Fruit fly (Drosophila melanogaster) whole organism, embryonic: Measurements from ENCODE around the gene Nelf-E.

ENCODE experiments used
- Adf1 ChIP-seq: fragments of 200-800 bp; sonication (Bioruptor generic); IDR thresholded peaks from 2 replicates; pipeline ENCODE4 v1.3.6; 2022; ENCODE audit warnings: missing biosample characterization, missing genetic modification characterization
- Atf3 ChIP-seq: fragments of 200-800 bp; sonication (Bioruptor generic); optimal IDR thresholded peaks from 3 replicates; lab custom pipeline; 2016; ENCODE audit warnings: missing biosample characterization, missing genetic modification characterization
- CG10366 ChIP-seq: fragments of 200-800 bp; sonication (Bioruptor generic); IDR thresholded peaks from 2 replicates; pipeline ENCODE4 v1.3.6; 2022; ENCODE audit warnings: missing biosample characterization, missing genetic modification characterization
- CG11398 ChIP-seq: fragments of 200-800 bp; sonication (Bioruptor generic); optimal IDR thresholded peaks from 2 replicates; lab custom pipeline; 2016; ENCODE audit warnings: missing biosample characterization, missing genetic modification characterization
- CG13123 ChIP-seq: fragments of 200-800 bp; sonication (Bioruptor generic); optimal IDR thresholded peaks from 2 replicates; lab custom pipeline; 2016; ENCODE audit warnings: missing biosample characterization, missing genetic modification characterization
- CG14860 ChIP-seq: fragments of 200-800 bp; sonication (Bioruptor generic); IDR thresholded peaks from 3 replicates; pipeline ENCODE4 v1.3.6; 2022; ENCODE audit warnings: missing biosample characterization, missing genetic modification characterization; ENCODE audit not compliant: partially characterized antibody
- CG1529 ChIP-seq: fragments of 200-800 bp; sonication (Bioruptor generic); optimal IDR thresholded peaks from 3 replicates; lab custom pipeline; 2018; ENCODE audit warnings: missing biosample characterization, missing genetic modification characterization
- CG16815 ChIP-seq: fragments of 200-800 bp; sonication (Bioruptor generic); optimal IDR thresholded peaks from 3 replicates; lab custom pipeline; 2017; ENCODE audit warnings: missing biosample characterization, mild to moderate bottlenecking, missing genetic modification characterization
- CG17186 ChIP-seq: fragments of 200-800 bp; sonication (Bioruptor generic); optimal IDR thresholded peaks from 3 replicates; lab custom pipeline; 2017; ENCODE audit warnings: missing biosample characterization, missing genetic modification reagents, missing genetic modification characterization
- CG2199 ChIP-seq: fragments of 200-800 bp; sonication (Bioruptor generic); IDR thresholded peaks from 3 replicates; pipeline ENCODE4 v1.3.6; 2022; ENCODE audit warnings: missing biosample characterization, missing genetic modification characterization
- CG32532 ChIP-seq: fragments of 200-800 bp; sonication (Bioruptor generic); IDR thresholded peaks from 2 replicates; pipeline ENCODE4 v1.3.6; 2022; ENCODE audit warnings: missing biosample characterization, missing genetic modification characterization
- CG33213 ChIP-seq: fragments of 200-800 bp; sonication (Bioruptor generic); optimal IDR thresholded peaks from 3 replicates; lab custom pipeline; 2016; ENCODE audit warnings: missing biosample characterization, missing genetic modification characterization
- CG3407 ChIP-seq: fragments of 200-800 bp; sonication (Bioruptor generic); optimal IDR thresholded peaks from 2 replicates; lab custom pipeline; 2018; ENCODE audit warnings: missing biosample characterization, mild to moderate bottlenecking, missing genetic modification characterization
- CG6765 ChIP-seq: fragments of 200-800 bp; sonication (Bioruptor generic); optimal IDR thresholded peaks from 3 replicates; lab custom pipeline; 2017; ENCODE audit warnings: missing biosample characterization, mild to moderate bottlenecking, missing genetic modification characterization
- CG7556 ChIP-seq: fragments of 200-800 bp; sonication (Bioruptor generic); optimal IDR thresholded peaks from 2 replicates; lab custom pipeline; 2017; ENCODE audit warnings: missing biosample characterization, mild to moderate bottlenecking, missing genetic modification characterization
- CG7987 ChIP-seq: fragments of 200-800 bp; sonication (Bioruptor generic); optimal IDR thresholded peaks from 2 replicates; lab custom pipeline; 2018; ENCODE audit warnings: missing biosample characterization, mild to moderate bottlenecking, missing genetic modification characterization, moderate library complexity
- CG8281 ChIP-seq: fragments of 200-800 bp; sonication (Bioruptor generic); optimal IDR thresholded peaks from 2 replicates; lab custom pipeline; 2018; ENCODE audit warnings: missing biosample characterization, mild to moderate bottlenecking, missing genetic modification characterization, moderate library complexity
- CG8478 ChIP-seq: fragments of >200 bp; optimal IDR thresholded peaks from 2 replicates; lab custom pipeline; 2018
- CG9817 ChIP-seq: fragments of 200-800 bp; sonication (Bioruptor generic); optimal IDR thresholded peaks from 2 replicates; lab custom pipeline; 2018; ENCODE audit warnings: missing biosample characterization, mild to moderate bottlenecking, missing genetic modification characterization, moderate library complexity
- CrebB ChIP-seq: fragments of 200-800 bp; sonication (Bioruptor generic); optimal IDR thresholded peaks from 3 replicates; lab custom pipeline; 2018; ENCODE audit warnings: missing biosample characterization, mild to moderate bottlenecking, missing genetic modification characterization
- D19B ChIP-seq: fragments of 200-800 bp; sonication (Bioruptor generic); optimal IDR thresholded peaks from 2 replicates; lab custom pipeline; 2017; ENCODE audit warnings: missing biosample characterization, mild to moderate bottlenecking, missing genetic modification characterization
- Deaf1 ChIP-seq: fragments of 200-800 bp; optimal IDR thresholded peaks from 3 replicates; lab custom pipeline; 2019; ENCODE audit warnings: missing biosample characterization, mild to moderate bottlenecking, missing genetic modification characterization, moderate library complexity
- Dek ChIP-seq: fragments of 200-800 bp; sonication (Bioruptor generic); optimal IDR thresholded peaks from 3 replicates; lab custom pipeline; 2019; ENCODE audit warnings: missing biosample characterization, mild to moderate bottlenecking, missing genetic modification characterization, moderate library complexity
- Doc2 ChIP-seq: fragments of 200-800 bp; sonication (Bioruptor generic); IDR thresholded peaks from 2 replicates; pipeline ENCODE4 v1.3.6; 2022; ENCODE audit warnings: missing biosample characterization, missing genetic modification characterization
- Doc3 ChIP-seq: fragments of 200-800 bp; sonication (Bioruptor generic); IDR thresholded peaks from 3 replicates; pipeline ENCODE4 v1.3.6; 2022; ENCODE audit warnings: missing biosample characterization, missing genetic modification characterization; ENCODE audit not compliant: partially characterized antibody
- E2f2 ChIP-seq: fragments of 200-800 bp; sonication (Bioruptor generic); IDR thresholded peaks from 2 replicates; pipeline ENCODE4 v1.3.6; 2022; ENCODE audit warnings: missing biosample characterization, missing genetic modification characterization
- GATAe ChIP-seq: fragments of 200-800 bp; sonication (Bioruptor generic); conservative IDR thresholded peaks from 2 replicates; pipeline ENCODE4 v1.3.6; 2022; ENCODE audit warnings: missing biosample characterization, missing genetic modification characterization
- HLH4C ChIP-seq: fragments of 200-800 bp; sonication (Bioruptor generic); IDR thresholded peaks from 3 replicates; pipeline ENCODE4 v1.3.6; 2022; ENCODE audit warnings: missing biosample characterization, missing genetic modification characterization; ENCODE audit not compliant: partially characterized antibody
- Max ChIP-seq: fragments of 200-800 bp; sonication (Bioruptor generic); optimal IDR thresholded peaks from 2 replicates; lab custom pipeline; 2016; ENCODE audit warnings: missing biosample characterization, mild to moderate bottlenecking, missing genetic modification characterization
- Mes4 ChIP-seq: fragments of 200-800 bp; sonication (Bioruptor generic); optimal IDR thresholded peaks from 2 replicates; lab custom pipeline; 2016; ENCODE audit warnings: missing biosample characterization, missing genetic modification characterization
- NC2α ChIP-seq: fragments of 200-800 bp; sonication (Bioruptor generic); optimal IDR thresholded peaks from 2 replicates; lab custom pipeline; 2016; ENCODE audit warnings: missing biosample characterization, missing genetic modification characterization
- Neu2 ChIP-seq: fragments of 200-800 bp; sonication (Bioruptor generic); optimal IDR thresholded peaks from 3 replicates; lab custom pipeline; 2016; ENCODE audit warnings: missing biosample characterization, missing genetic modification characterization, borderline replicate concordance
- NfI ChIP-seq: fragments of 200-800 bp; sonication (Bioruptor generic); optimal IDR thresholded peaks from 3 replicates; lab custom pipeline; 2018; ENCODE audit warnings: missing biosample characterization, mild to moderate bottlenecking, missing genetic modification characterization, moderate library complexity
- Opbp ChIP-seq: fragments of 200-800 bp; sonication (Bioruptor generic); IDR thresholded peaks from 3 replicates; pipeline ENCODE4 v1.3.6; 2022; ENCODE audit warnings: missing biosample characterization, missing genetic modification characterization; ENCODE audit not compliant: partially characterized antibody
- Optix ChIP-seq: fragments of 200-800 bp; sonication (Bioruptor generic); IDR thresholded peaks from 3 replicates; pipeline ENCODE4 v1.3.6; 2022; ENCODE audit warnings: missing biosample characterization, missing genetic modification characterization
- Sin3A ChIP-seq: fragments of >200 bp; optimal IDR thresholded peaks from 2 replicates; lab custom pipeline; 2018
- amos ChIP-seq: fragments of 200-800 bp; sonication (Bioruptor generic); IDR thresholded peaks from 2 replicates; pipeline ENCODE4 v1.3.6; 2022; ENCODE audit warnings: missing biosample characterization, missing genetic modification characterization; ENCODE audit not compliant: partially characterized antibody
- ara ChIP-seq: fragments of 200-800 bp; sonication (Bioruptor generic); IDR thresholded peaks from 2 replicates; pipeline ENCODE4 v1.3.6; 2022; ENCODE audit warnings: missing biosample characterization, missing genetic modification characterization
- chif ChIP-seq, 2 experiments: fragments of 200-800 bp; sonication (Bioruptor generic); optimal IDR thresholded peaks; 3 replicates each; lab custom pipeline; 2016; ENCODE audit warnings: missing biosample characterization in 2 of 2, missing genetic modification characterization in 2 of 2
- en ChIP-seq: fragments of 200-800 bp; sonication (Bioruptor generic); optimal IDR thresholded peaks from 2 replicates; lab custom pipeline; 2016; ENCODE audit warnings: missing biosample characterization, missing genetic modification characterization
- ewg ChIP-seq: fragments of 200-800 bp; sonication (Bioruptor generic); optimal IDR thresholded peaks from 3 replicates; lab custom pipeline; 2017; ENCODE audit warnings: mild to moderate bottlenecking, missing biosample characterization, missing genetic modification reagents, missing genetic modification characterization
- gro ChIP-seq: fragments of 200-800 bp; sonication (Bioruptor generic); optimal IDR thresholded peaks from 2 replicates; lab custom pipeline; 2016; ENCODE audit warnings: missing biosample characterization, missing genetic modification characterization
- hkb ChIP-seq, 2 experiments: fragments of 200-800 bp in 1 of 2; fragments of >200 bp in 1 of 2; sonication (Bioruptor generic) in 1 of 2; IDR thresholded peaks in 1 of 2; optimal IDR thresholded peaks in 1 of 2; 2 replicates each; pipeline versions ENCODE4 v1.3.6 to Lab custom; 2017 to 2022; ENCODE audit warnings: missing biosample characterization in 1 of 2, missing genetic modification characterization in 1 of 2
- klu ChIP-seq: fragments of 200-800 bp; sonication (Bioruptor generic); IDR thresholded peaks from 2 replicates; pipeline ENCODE4 v1.3.6; 2022; ENCODE audit warnings: missing biosample characterization, missing genetic modification characterization
- lola ChIP-seq, 3 experiments: fragments of >200 bp in 2 of 3; fragments of 200-800 bp in 1 of 3; sonication (Bioruptor generic) in 1 of 3; optimal IDR thresholded peaks; 2 replicates each; lab custom pipeline; 2017 to 2019; ENCODE audit warnings: missing biosample characterization in 3 of 3, missing genetic modification characterization in 3 of 3, mild to moderate bottlenecking in 1 of 3, moderate library complexity in 1 of 3
- pnt ChIP-seq: fragments of 200-800 bp; sonication (Bioruptor generic); optimal IDR thresholded peaks from 3 replicates; lab custom pipeline; 2016; ENCODE audit warnings: missing biosample characterization, missing genetic modification characterization
- pzg ChIP-seq: fragments of 200-800 bp; sonication (Bioruptor generic); optimal IDR thresholded peaks from 3 replicates; lab custom pipeline; 2018; ENCODE audit warnings: missing biosample characterization, mild to moderate bottlenecking, missing genetic modification characterization, moderate library complexity
- salm ChIP-seq: fragments of 200-800 bp; sonication (Bioruptor generic); optimal IDR thresholded peaks from 2 replicates; lab custom pipeline; 2018; ENCODE audit warnings: missing biosample characterization, mild to moderate bottlenecking, missing genetic modification characterization
- schlank ChIP-seq: fragments of 200-800 bp; sonication (Bioruptor generic); optimal IDR thresholded peaks from 2 replicates; lab custom pipeline; 2018; ENCODE audit warnings: missing biosample characterization, mild to moderate bottlenecking, missing genetic modification characterization
- so ChIP-seq: fragments of 200-800 bp; sonication (Bioruptor generic); IDR thresholded peaks from 3 replicates; pipeline ENCODE4 v1.3.6; 2022; ENCODE audit warnings: missing biosample characterization, missing genetic modification characterization
- tio ChIP-seq: fragments of 200-800 bp; sonication (Bioruptor generic); optimal IDR thresholded peaks from 2 replicates; lab custom pipeline; 2017; ENCODE audit warnings: missing biosample characterization, missing genetic modification characterization, inconsistent platforms

The Nelf-E gene

DNA sequence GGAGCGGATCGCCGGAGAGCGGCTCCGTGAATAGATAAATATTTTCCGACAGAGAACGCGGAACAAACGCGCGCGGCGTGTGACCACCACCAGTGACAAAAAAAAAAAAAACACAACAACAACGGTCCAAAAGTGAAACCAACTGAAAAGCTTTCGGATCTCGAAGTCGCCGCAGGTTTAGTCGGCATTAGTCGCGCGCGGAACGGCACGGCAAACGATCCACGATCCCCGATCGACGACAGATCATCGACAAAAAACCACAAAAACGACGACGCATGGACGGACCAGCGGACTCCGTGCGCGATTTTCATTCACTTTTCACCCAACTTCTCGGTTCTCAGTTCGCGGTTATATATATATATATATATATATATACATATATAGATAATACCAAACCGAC lies 22.2 kb downstream of the Nelf-E start:
- TF ChIP-seq Doc2 (GFP tag; lab: Robert Waterston, UW) (no peak), Neu2 (no peak), HLH4C (GFP tag; lab: Robert Waterston, UW) (no peak), CG3407 (GFP tag; lab: Kevin White, UChicago) (no peak), CG7556 (GFP tag; lab: Kevin White, UChicago) (no peak), CG9817 (tag; lab: Kevin White, UChicago) (no peak), pzg (GFP tag; lab: Kevin White, UChicago) (no peak), GATAe (GFP tag; lab: Robert Waterston, UW) (no peak), lola (GFP tag; optimal IDR thresholded peaks at IDR 0.05; lab: Kevin White, UChicago) (no peak), CG7987 (GFP tag; lab: Kevin White, UChicago) (no peak), CG17186 (GFP tag; lab: Kevin White, UChicago) (no peak), klu (GFP tag; lab: Robert Waterston, UW) (no peak), gro (no peak), Adf1 (peak; percentile 56; the same call in 1 of the 2 replicates), hkb (optimal IDR thresholded peaks at IDR 0.05; lab: Kevin White, UChicago) (no peak), hkb (GFP tag; IDR thresholded peaks at IDR 0.05; lab: Robert Waterston, UW) (0 out of 2 replicates have a peak, but pooled peaks have one; percentile 25), CG11398 (GFP tag; lab: Kevin White, UChicago) (no peak), salm (tag; lab: Kevin White, UChicago) (no peak), schlank (tag; lab: Kevin White, UChicago) (no peak), E2f2 (GFP tag; lab: Robert Waterston, UW) (peak; percentile 16; the same call in 1 of the 2 replicates), Optix (GFP tag; lab: Robert Waterston, UW) (no peak), NfI (GFP tag; lab: Kevin White, UChicago) (no peak), CG16815 (no peak), Deaf1 (tag; lab: Kevin White, UChicago) (peak; percentile 77), Doc3 (no peak), Opbp (GFP tag; lab: Robert Waterston, UW) (no peak), D19B (GFP tag; lab: Kevin White, UChicago) (no peak), Mes4 (no peak), CG8281 (tag; lab: Kevin White, UChicago) (no peak), Atf3 (GFP tag; lab: Kevin White, UChicago) (no peak), CG6765 (no peak), amos (GFP tag; lab: Robert Waterston, UW) (peak; percentile 22; the same call in 1 of the 2 replicates), CG32532 (no peak; the same call in 1 of the 2 replicates), ewg (no peak), CG2199 (no peak), Max (GFP tag; lab: Kevin White, UChicago) (no peak), Dek (no peak), Sin3A (lab: Kevin White, UChicago) (no peak), pnt (GFP tag; lab: Kevin White, UChicago) (no peak), so (GFP tag; lab: Robert Waterston, UW) (no peak), tio (no peak), NC2α (GFP tag; lab: Kevin White, UChicago) (no peak), chif (GFP tag; optimal IDR thresholded peaks at IDR 0.05; lab: Kevin White, UChicago) (no peak), ara (no peak), CG1529 (GFP tag; lab: Kevin White, UChicago) (no peak), CG10366 (no peak), CG8478 (lab: Kevin White, UChicago) (no peak), CG13123 (GFP tag; lab: Kevin White, UChicago) (no peak), CG33213 (GFP tag; lab: Kevin White, UChicago) (no peak), CrebB (no peak), en (no peak), CG14860 (GFP tag; lab: Robert Waterston, UW) (no peak)
